Worm (Caenorhabditis elegans) whole organism, L4 larva: ENCODE results near the gene trpp-11.

ENCODE experiments used
- fos-1 ChIP-seq: fragments of 150-350 bp; optimal IDR thresholded peaks from 2 replicates; lab custom pipeline; 2014; ENCODE audit warnings: missing biosample characterization, missing genetic modification characterization
- lin-39 ChIP-seq: fragments of 150-350 bp; optimal IDR thresholded peaks from 2 replicates; lab custom pipeline; 2014; ENCODE audit warnings: missing biosample characterization, missing genetic modification reagents, missing genetic modification characterization
- nhr-25 ChIP-seq: sonication (generic microtip); optimal IDR thresholded peaks from 2 replicates; lab custom pipeline; 2017; ENCODE audit warnings: missing genetic modification characterization, mild to moderate bottlenecking, missing compliant biosample characterization, antibody characterized with exemption, moderate library complexity, borderline replicate concordance; ENCODE audit not compliant: insufficient read depth
- nhr-6 ChIP-seq: fragments of 150-350 bp; optimal IDR thresholded peaks from 2 replicates; lab custom pipeline; 2014; ENCODE audit warnings: missing biosample characterization, missing genetic modification characterization
- nhr-76 ChIP-seq: fragments of 150-350 bp; optimal IDR thresholded peaks from 2 replicates; lab custom pipeline; 2014; ENCODE audit warnings: missing biosample characterization, missing genetic modification characterization
- pha-4 ChIP-seq, 2 experiments: fragments of 150-350 bp in 1 of 2; fragments of 200-800 bp in 1 of 2; sonication (Bioruptor generic) in 1 of 2; IDR thresholded peaks in 1 of 2; optimal IDR thresholded peaks in 1 of 2; 2 replicates each; pipeline versions ENCODE4 v1.3.6 to Lab custom; 2014 to 2022; ENCODE audit warnings: missing genetic modification characterization in 2 of 2, missing genetic modification reagents in 2 of 2, missing biosample characterization in 1 of 2, missing compliant biosample characterization in 1 of 2
- unc-62 ChIP-seq, 3 experiments: fragments of 150-350 bp in 1 of 3; sonication (generic microtip); optimal IDR thresholded peaks in 2 of 3; peaks in 1 of 3; 1 replicate in 1 of 3; 2 replicates in 2 of 3; lab custom pipeline; 2014 to 2017; ENCODE audit warnings: missing biosample characterization in 3 of 3, missing genetic modification characterization in 3 of 3, missing genetic modification reagents in 3 of 3, missing genotype in 1 of 3

- TF ChIP-seq fos-1 (tag; lab: Kevin White, UChicago), result no peak
- no peak for TF ChIP-seq nhr-76 (tag; lab: Kevin White, UChicago)
- TF ChIP-seq pha-4 (GFP tag; IDR thresholded peaks at IDR 0.05; lab: Robert Waterston, UW), result no peak
- TF ChIP-seq pha-4 (tag; optimal IDR thresholded peaks at IDR 0.05; lab: Kevin White, UChicago), result no peak
- no peak for TF ChIP-seq unc-62 (GFP tag; optimal IDR thresholded peaks at IDR 0.05 in 1 of 2; lab: Kevin White, UChicago)
- TF ChIP-seq unc-62 (tag; optimal IDR thresholded peaks at IDR 0.05; lab: Kevin White, UChicago), result no peak
- TF ChIP-seq lin-39 (tag; lab: Kevin White, UChicago), result no peak
- TF ChIP-seq nhr-6 (tag; lab: Kevin White, UChicago), result no peak
- no peak for TF ChIP-seq nhr-25 (tag; lab: Kevin White, UChicago)
Measured at ce11 chrIII:752326-752725, 42.6 kb upstream of the trpp-11 start, which contains the start of gene pat-12.
